Fruit fly (Drosophila melanogaster): Measurements from ENCODE around the gene Gr10a.

Gene Gr10a

DNA sequence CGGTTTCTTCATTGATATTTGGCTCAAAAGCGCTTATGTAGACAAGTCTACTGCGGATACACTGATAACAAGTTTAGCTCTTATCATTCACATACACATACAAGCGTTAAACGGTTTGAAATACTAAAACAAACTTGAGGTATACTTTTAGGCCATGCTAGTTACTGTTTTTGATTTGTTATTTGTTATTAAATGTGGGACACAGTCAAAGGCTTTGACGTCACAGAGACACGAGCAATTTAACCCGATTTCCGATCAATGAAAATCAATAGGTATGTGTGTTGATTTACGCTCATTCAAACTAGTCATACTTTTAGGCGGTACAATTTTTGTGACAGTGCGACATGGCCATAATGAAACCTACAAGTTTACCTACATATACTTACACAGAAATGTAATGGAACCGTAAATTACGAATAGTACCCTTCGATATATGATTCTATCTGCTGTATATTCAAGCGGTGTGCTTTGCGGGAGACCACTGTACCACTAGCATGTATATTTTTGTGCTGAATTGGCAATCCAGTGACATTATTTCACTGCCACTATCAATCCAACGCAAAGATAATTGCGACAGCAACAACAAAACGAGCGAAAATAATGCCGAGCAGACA is 29.7 kb upstream of the Gr10a start (continued):
- TF ChIP-seq chif (GFP tag; optimal IDR thresholded peaks at IDR 0.05): peak; percentile 49 to 72
- TF ChIP-seq CG6683 (GFP tag; optimal IDR thresholded peaks at IDR 0.05): peak; percentile 54
- peak; percentile 57; the same call in 1 of the 2 replicates for TF ChIP-seq dati (GFP tag; IDR thresholded peaks at IDR 0.05)
- no peak for TF ChIP-seq sc (optimal IDR thresholded peaks at IDR 0.05)
- no peak for TF ChIP-seq sc (GFP tag; optimal IDR thresholded peaks at IDR 0.05)
- peak; percentile 95 for TF ChIP-seq Ets65A (GFP tag)
- TF ChIP-seq CG14014 (GFP tag; IDR thresholded peaks at IDR 0.05): peak; percentile 85
- TF ChIP-seq onecut (GFP tag; IDR thresholded peaks at IDR 0.05): peak; percentile 59
- no peak for TF ChIP-seq CG10979 (tag; optimal IDR thresholded peaks at IDR 0.05)
- 0 out of 3 replicates have a peak, but pooled peaks have one; percentile 46 for TF ChIP-seq otp (GFP tag; IDR thresholded peaks at IDR 0.05)
- no peak for TF ChIP-seq Hmx (GFP tag; optimal IDR thresholded peaks at IDR 0.05)
- TF ChIP-seq slp2 (GFP tag; optimal IDR thresholded peaks at IDR 0.05): peak; percentile 42
- TF ChIP-seq gce (GFP tag; IDR thresholded peaks at IDR 0.05): peak; percentile 56; the same call in 1 of the 3 replicates
- peak; percentile 57; the same call in 1 of the 2 replicates for TF ChIP-seq CG10959 (GFP tag; IDR thresholded peaks at IDR 0.05)
- TF ChIP-seq mld (GFP tag; IDR thresholded peaks at IDR 0.05; ENCODE audit: partially characterized antibody): no peak
- peak; percentile 39 for TF ChIP-seq CG31365 (tag; optimal IDR thresholded peaks at IDR 0.05)
- no peak for TF ChIP-seq cad (GFP tag; optimal IDR thresholded peaks at IDR 0.05)
- peak; percentile 73 for TF ChIP-seq chm (GFP tag; IDR thresholded peaks at IDR 0.05)
- TF ChIP-seq Asciz (GFP tag; optimal IDR thresholded peaks at IDR 0.05): no peak
- TF ChIP-seq CG4617 (GFP tag; optimal IDR thresholded peaks at IDR 0.05; ENCODE audit: borderline replicate concordance): peak; percentile 14
- peak; percentile 69 for TF ChIP-seq CG13424 (tag; optimal IDR thresholded peaks at IDR 0.05)
- peak; percentile 73 for TF ChIP-seq Awh (GFP tag; IDR thresholded peaks at IDR 0.05)
- peak; percentile 25 for TF ChIP-seq en (GFP tag; optimal IDR thresholded peaks at IDR 0.05)
- peak; percentile 85 for TF ChIP-seq CG31224 (GFP tag; IDR thresholded peaks at IDR 0.05)
- peak; percentile 76 to 77 for TF ChIP-seq dpn (GFP tag; optimal IDR thresholded peaks at IDR 0.05)
- peak; percentile 75 for TF ChIP-seq tx (GFP tag; optimal IDR thresholded peaks at IDR 0.05)
- no peak for TF ChIP-seq fd102C (GFP tag; optimal IDR thresholded peaks at IDR 0.05)
- TF ChIP-seq seq (GFP tag; IDR thresholded peaks at IDR 0.05): peak; percentile 66
- peak; percentile 87 for TF ChIP-seq Hmr (GFP tag; optimal IDR thresholded peaks at IDR 0.05)
- TF ChIP-seq CG4424 (GFP tag; optimal IDR thresholded peaks at IDR 0.05): peak; percentile 59
- TF ChIP-seq cas (GFP tag; IDR thresholded peaks at IDR 0.05): peak; percentile 50; the same call in 1 of the 2 replicates
- TF ChIP-seq NC2β (GFP tag; optimal IDR thresholded peaks at IDR 0.05): no peak
- peak; percentile 67 for TF ChIP-seq CG10274 (GFP tag; optimal IDR thresholded peaks at IDR 0.05)
- TF ChIP-seq row (GFP tag; IDR thresholded peaks at IDR 0.05): peak; percentile 89
- 0 out of 3 replicates have a peak, but pooled peaks have one; percentile 57 for TF ChIP-seq Optix (GFP tag; IDR thresholded peaks at IDR 0.05)
- TF ChIP-seq Dbx (GFP tag; IDR thresholded peaks at IDR 0.05): peak; percentile 92
- TF ChIP-seq CG15696 (tag; optimal IDR thresholded peaks at IDR 0.05): peak; percentile 48
- TF ChIP-seq Eip74EF (GFP tag; optimal IDR thresholded peaks at IDR 0.05): peak in 1 of 2 experiments; percentile 17
- peak; percentile 92 for TF ChIP-seq Deaf1 (tag; optimal IDR thresholded peaks at IDR 0.05)
- peak; percentile 30 for TF ChIP-seq Mes4 (GFP tag; optimal IDR thresholded peaks at IDR 0.05)
- peak; percentile 60 for TF ChIP-seq fd96Cb (tag; optimal IDR thresholded peaks at IDR 0.05)
- peak; percentile 93 for TF ChIP-seq NFAT (GFP tag; IDR thresholded peaks at IDR 0.05)
- no peak for TF ChIP-seq Jarid2 (GFP tag; optimal IDR thresholded peaks at IDR 0.05)
- peak; percentile 86 for TF ChIP-seq CG11085 (GFP tag; IDR thresholded peaks at IDR 0.05)
- TF ChIP-seq lmd (GFP tag; IDR thresholded peaks at IDR 0.05): peak; percentile 88
- peak; percentile 87 for TF ChIP-seq fu2 (GFP tag; optimal IDR thresholded peaks at IDR 0.05)
- no peak for TF ChIP-seq tll (GFP tag; optimal IDR thresholded peaks at IDR 0.05)
- peak; percentile 65 for TF ChIP-seq Sox102F (GFP tag; optimal IDR thresholded peaks at IDR 0.05)
- TF ChIP-seq sens (GFP tag): peak; percentile 92
- peak; percentile 72 for TF ChIP-seq Chrac-16 (GFP tag; optimal IDR thresholded peaks at IDR 0.05)
